Fruit fly (Drosophila melanogaster): ENCODE data around the gene emc.

emc gene

DNA sequence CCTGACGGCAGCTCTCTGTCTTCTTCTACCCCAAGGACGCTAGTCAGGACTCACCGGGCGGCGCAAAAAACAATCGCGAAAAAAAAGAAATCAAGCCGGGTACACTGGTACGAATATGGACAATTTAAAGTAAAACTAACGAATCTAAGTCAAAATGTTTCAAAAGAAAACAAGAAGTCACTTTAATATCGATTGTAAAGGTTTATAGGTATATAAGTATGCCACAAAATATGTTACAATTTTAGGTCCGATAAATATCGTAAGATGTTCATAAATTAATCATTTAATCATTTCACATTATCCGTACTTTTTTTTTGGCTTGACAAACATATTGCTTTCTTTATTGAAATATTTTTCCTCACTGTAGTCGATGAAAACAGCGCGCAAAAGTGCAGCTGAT, 33.1 kb upstream of the emc start (continued):
- TF ChIP-seq ttk (GFP tag; IDR thresholded peaks at IDR 0.05) = no peak
- TF ChIP-seq dmrt99B (tag; optimal IDR thresholded peaks at IDR 0.05) = peak; percentile 14
- TF ChIP-seq CG8089 (GFP tag; optimal IDR thresholded peaks at IDR 0.05) = no peak
- TF ChIP-seq pan (optimal IDR thresholded peaks at IDR 0.05) = no peak
- no peak for TF ChIP-seq pan (GFP tag; optimal IDR thresholded peaks at IDR 0.05 in 1 of 2, IDR thresholded peaks at IDR 0.05 in 1 of 2)
- no peak for TF ChIP-seq CG2199 (GFP tag; IDR thresholded peaks at IDR 0.05)
- TF ChIP-seq D (optimal IDR thresholded peaks at IDR 0.05) = no peak
- TF ChIP-seq D (GFP tag; optimal IDR thresholded peaks at IDR 0.05) = peak; percentile 11
- no peak for TF ChIP-seq da (GFP tag; optimal IDR thresholded peaks at IDR 0.05)
- no peak for TF ChIP-seq MBD-R2 (GFP tag; IDR thresholded peaks at IDR 0.05)
- no peak for TF ChIP-seq onecut (GFP tag; IDR thresholded peaks at IDR 0.05)
- peak; percentile 42; the same call in 1 of the 2 replicates for TF ChIP-seq CG31441 (GFP tag; IDR thresholded peaks at IDR 0.05)
- no peak for TF ChIP-seq CG12299 (tag; optimal IDR thresholded peaks at IDR 0.05)
- no peak for TF ChIP-seq CG10147 (GFP tag; optimal IDR thresholded peaks at IDR 0.05)
- TF ChIP-seq CG11093 (GFP tag; IDR thresholded peaks at IDR 0.05) = no peak
- no peak for TF ChIP-seq CG7372 (GFP tag; IDR thresholded peaks at IDR 0.05)
- TF ChIP-seq CG4404 (GFP tag; IDR thresholded peaks at IDR 0.05) = no peak
- TF ChIP-seq CG18476 (GFP tag; optimal IDR thresholded peaks at IDR 0.05) = no peak
- TF ChIP-seq CG10979 (tag; optimal IDR thresholded peaks at IDR 0.05) = peak; percentile 65
- TF ChIP-seq kni (GFP tag; optimal IDR thresholded peaks at IDR 0.05) = no peak
- no peak for TF ChIP-seq Sin3A (optimal IDR thresholded peaks at IDR 0.05)
- no peak for TF ChIP-seq CG7928 (GFP tag; optimal IDR thresholded peaks at IDR 0.05)
- peak; percentile 51 for TF ChIP-seq dmrt11E (tag; optimal IDR thresholded peaks at IDR 0.05)
- no peak for TF ChIP-seq hkb (optimal IDR thresholded peaks at IDR 0.05)
- TF ChIP-seq hkb (GFP tag; IDR thresholded peaks at IDR 0.05) = no peak
- TF ChIP-seq Nf-YB (GFP tag; optimal IDR thresholded peaks at IDR 0.05) = no peak
- TF ChIP-seq sens (GFP tag) = peak; percentile 67
- no peak for TF ChIP-seq CG34422 (GFP tag; IDR thresholded peaks at IDR 0.05)
- no peak for TF ChIP-seq CG12744 (GFP tag; optimal IDR thresholded peaks at IDR 0.05)
- TF ChIP-seq CG11085 (GFP tag; IDR thresholded peaks at IDR 0.05) = no peak
- TF ChIP-seq CG11504 (tag; optimal IDR thresholded peaks at IDR 0.05) = peak; percentile 21
- no peak for TF ChIP-seq CG10565 (GFP tag; optimal IDR thresholded peaks at IDR 0.05)
- TF ChIP-seq tna (GFP tag; IDR thresholded peaks at IDR 0.05; ENCODE audit: partially characterized antibody) = no peak
- no peak for TF ChIP-seq CG11723 (GFP tag; optimal IDR thresholded peaks at IDR 0.05)
- peak in 1 of 3 experiments; percentile 54 for TF ChIP-seq lola (GFP tag; optimal IDR thresholded peaks at IDR 0.05)
- TF ChIP-seq Chrac-16 (GFP tag; optimal IDR thresholded peaks at IDR 0.05) = no peak
- TF ChIP-seq nmo (GFP tag; optimal IDR thresholded peaks at IDR 0.05) = no peak
- TF ChIP-seq CG4820 (GFP tag; optimal IDR thresholded peaks at IDR 0.05) = no peak
- TF ChIP-seq otp (GFP tag; IDR thresholded peaks at IDR 0.05) = no peak
- TF ChIP-seq Side (GFP tag; optimal IDR thresholded peaks at IDR 0.05) = no peak
- TF ChIP-seq zf30C (GFP tag; optimal IDR thresholded peaks at IDR 0.05) = peak; percentile 46
- TF ChIP-seq Taf1 (GFP tag; IDR thresholded peaks at IDR 0.05) = no peak
- TF ChIP-seq CG6791 (GFP tag; IDR thresholded peaks at IDR 0.05; ENCODE audit: partially characterized antibody) = no peak
- peak; percentile 31 for TF ChIP-seq phol (tag; optimal IDR thresholded peaks at IDR 0.05)
- no peak for TF ChIP-seq nom (GFP tag; optimal IDR thresholded peaks at IDR 0.05)
- no peak for TF ChIP-seq lilli (GFP tag; optimal IDR thresholded peaks at IDR 0.05)
- TF ChIP-seq CG11695 (GFP tag; IDR thresholded peaks at IDR 0.05) = no peak
- no peak for TF ChIP-seq CG12071 (GFP tag; optimal IDR thresholded peaks at IDR 0.05)
- no peak for TF ChIP-seq gsb (GFP tag; IDR thresholded peaks at IDR 0.05)
- no peak for TF ChIP-seq sob (GFP tag; IDR thresholded peaks at IDR 0.05)
- TF ChIP-seq pros (GFP tag; optimal IDR thresholded peaks at IDR 0.05) = peak; percentile 74
- no peak for TF ChIP-seq gcm (GFP tag; optimal IDR thresholded peaks at IDR 0.05)
- peak; percentile 1 for TF ChIP-seq trem (tag; optimal IDR thresholded peaks at IDR 0.05)
